Fruit fly (Drosophila melanogaster): ENCODE results near the gene CG6999.

CG6999 gene

dm6 chrX:9129436-9129835 lies 41.3 kb downstream of the CG6999 start:
- TF ChIP-seq tj (GFP tag; optimal IDR thresholded peaks at IDR 0.05) (no peak), CG14711 (tag; optimal IDR thresholded peaks at IDR 0.05) (no peak), CG5204 (GFP tag; optimal IDR thresholded peaks at IDR 0.05) (no peak), CG7101 (tag; optimal IDR thresholded peaks at IDR 0.05) (no peak), Mnt (GFP tag; optimal IDR thresholded peaks at IDR 0.05) (no peak), Clk (GFP tag; optimal IDR thresholded peaks at IDR 0.05) (no peak), cnc (optimal IDR thresholded peaks at IDR 0.05) (no peak), kay (GFP tag; ENCODE audit: borderline replicate concordance) (no peak), ovo (GFP tag; optimal IDR thresholded peaks at IDR 0.05) (no peak), bab1 (GFP tag; optimal IDR thresholded peaks at IDR 0.05) (no peak), CG12768 (GFP tag; optimal IDR thresholded peaks at IDR 0.05) (no peak), CG1620 (GFP tag; optimal IDR thresholded peaks at IDR 0.05) (no peak), toe (GFP tag; optimal IDR thresholded peaks at IDR 0.05) (no peak), CG33017 (tag; optimal IDR thresholded peaks at IDR 0.05) (no peak), Crg-1 (GFP tag; optimal IDR thresholded peaks at IDR 0.05) (no peak), Hr96 (GFP tag; optimal IDR thresholded peaks at IDR 0.05) (no peak), CG11617 (GFP tag; optimal IDR thresholded peaks at IDR 0.05) (no peak)

dm6 chrX:9130243-9130642 lies 42.1 kb downstream of the CG6999 start:
- TF ChIP-seq cnc (optimal IDR thresholded peaks at IDR 0.05): no peak
- TF ChIP-seq CG1620 (GFP tag; optimal IDR thresholded peaks at IDR 0.05): no peak
- TF ChIP-seq CG33017 (tag; optimal IDR thresholded peaks at IDR 0.05): no peak
- TF ChIP-seq ovo (GFP tag; optimal IDR thresholded peaks at IDR 0.05): no peak
- no peak for TF ChIP-seq toe (GFP tag; optimal IDR thresholded peaks at IDR 0.05)
- no peak for TF ChIP-seq Mnt (GFP tag; optimal IDR thresholded peaks at IDR 0.05)
- TF ChIP-seq bab1 (GFP tag; optimal IDR thresholded peaks at IDR 0.05): no peak
- TF ChIP-seq cic (GFP tag; optimal IDR thresholded peaks at IDR 0.05): no peak
- no peak for TF ChIP-seq CG7045 (GFP tag; optimal IDR thresholded peaks at IDR 0.05)
- TF ChIP-seq Hr96 (GFP tag; optimal IDR thresholded peaks at IDR 0.05): no peak
- no peak for TF ChIP-seq CG5204 (GFP tag; optimal IDR thresholded peaks at IDR 0.05)
- no peak for TF ChIP-seq CG14711 (tag; optimal IDR thresholded peaks at IDR 0.05)

dm6 chrX:9131523-9131922 lies 43.4 kb downstream of the CG6999 start:
- TF ChIP-seq Hr96 (GFP tag; optimal IDR thresholded peaks at IDR 0.05): no peak
- TF ChIP-seq kay (GFP tag; ENCODE audit: borderline replicate concordance): no peak
- no peak for TF ChIP-seq CG12768 (GFP tag; optimal IDR thresholded peaks at IDR 0.05)
- no peak for TF ChIP-seq CG11617 (GFP tag; optimal IDR thresholded peaks at IDR 0.05)
- TF ChIP-seq cic (GFP tag; optimal IDR thresholded peaks at IDR 0.05): no peak
- TF ChIP-seq tj (GFP tag; optimal IDR thresholded peaks at IDR 0.05): no peak
- no peak for TF ChIP-seq cnc (optimal IDR thresholded peaks at IDR 0.05)
- no peak for TF ChIP-seq CG7045 (GFP tag; optimal IDR thresholded peaks at IDR 0.05)
- TF ChIP-seq Mnt (GFP tag; optimal IDR thresholded peaks at IDR 0.05): no peak
- no peak for TF ChIP-seq Crg-1 (GFP tag; optimal IDR thresholded peaks at IDR 0.05)
- no peak for TF ChIP-seq CG1620 (GFP tag; optimal IDR thresholded peaks at IDR 0.05)
- no peak for TF ChIP-seq Clk (GFP tag; optimal IDR thresholded peaks at IDR 0.05)
- no peak for TF ChIP-seq pad (GFP tag; optimal IDR thresholded peaks at IDR 0.05)
- TF ChIP-seq CG14711 (tag; optimal IDR thresholded peaks at IDR 0.05): no peak
- TF ChIP-seq CG5204 (GFP tag; optimal IDR thresholded peaks at IDR 0.05): no peak
- TF ChIP-seq ovo (GFP tag; optimal IDR thresholded peaks at IDR 0.05): no peak

dm6 chrX:9132589-9133237 lies 44.5 kb downstream of the CG6999 start:
- TF ChIP-seq Crg-1 (GFP tag; optimal IDR thresholded peaks at IDR 0.05): no peak
- no peak for TF ChIP-seq cic (GFP tag; optimal IDR thresholded peaks at IDR 0.05)
- TF ChIP-seq CG5204 (GFP tag; optimal IDR thresholded peaks at IDR 0.05): no peak
- no peak for TF ChIP-seq CG7101 (tag; optimal IDR thresholded peaks at IDR 0.05)
- TF ChIP-seq CG11617 (GFP tag; optimal IDR thresholded peaks at IDR 0.05): no peak
- TF ChIP-seq Hr96 (GFP tag; optimal IDR thresholded peaks at IDR 0.05): no peak

- TF ChIP-seq bab1 (GFP tag; optimal IDR thresholded peaks at IDR 0.05) (no peak), CG5204 (GFP tag; optimal IDR thresholded peaks at IDR 0.05) (no peak), kay (GFP tag; ENCODE audit: borderline replicate concordance) (no peak), CG33017 (tag; optimal IDR thresholded peaks at IDR 0.05) (no peak), cic (GFP tag; optimal IDR thresholded peaks at IDR 0.05) (no peak), Crg-1 (GFP tag; optimal IDR thresholded peaks at IDR 0.05) (no peak), pad (GFP tag; optimal IDR thresholded peaks at IDR 0.05) (no peak), Mnt (GFP tag; optimal IDR thresholded peaks at IDR 0.05) (no peak), CG1620 (GFP tag; optimal IDR thresholded peaks at IDR 0.05) (no peak), cnc (optimal IDR thresholded peaks at IDR 0.05) (no peak), CG12768 (GFP tag; optimal IDR thresholded peaks at IDR 0.05) (no peak), toe (GFP tag; optimal IDR thresholded peaks at IDR 0.05) (no peak), tj (GFP tag; optimal IDR thresholded peaks at IDR 0.05) (no peak), CG7045 (GFP tag; optimal IDR thresholded peaks at IDR 0.05) (no peak), CG14711 (tag; optimal IDR thresholded peaks at IDR 0.05) (no peak), Clk (GFP tag; optimal IDR thresholded peaks at IDR 0.05) (no peak)
Observed at dm6 chrX:9133577-9134240, 45.5 kb downstream of the CG6999 start.

- TF ChIP-seq Mnt (GFP tag; optimal IDR thresholded peaks at IDR 0.05) (no peak), bab1 (GFP tag; optimal IDR thresholded peaks at IDR 0.05) (no peak), pad (GFP tag; optimal IDR thresholded peaks at IDR 0.05) (peak; percentile 71), ovo (GFP tag; optimal IDR thresholded peaks at IDR 0.05) (peak; percentile 24), tj (GFP tag; optimal IDR thresholded peaks at IDR 0.05) (peak; percentile 79), CG11617 (GFP tag; optimal IDR thresholded peaks at IDR 0.05) (no peak), Crg-1 (GFP tag; optimal IDR thresholded peaks at IDR 0.05) (no peak)
Observed at dm6 chrX:9134241-9134849, 46.2 kb downstream of the CG6999 start.
